ENCODE assay signal across 2 fruit fly cellular contexts in the genomic region with DNA sequence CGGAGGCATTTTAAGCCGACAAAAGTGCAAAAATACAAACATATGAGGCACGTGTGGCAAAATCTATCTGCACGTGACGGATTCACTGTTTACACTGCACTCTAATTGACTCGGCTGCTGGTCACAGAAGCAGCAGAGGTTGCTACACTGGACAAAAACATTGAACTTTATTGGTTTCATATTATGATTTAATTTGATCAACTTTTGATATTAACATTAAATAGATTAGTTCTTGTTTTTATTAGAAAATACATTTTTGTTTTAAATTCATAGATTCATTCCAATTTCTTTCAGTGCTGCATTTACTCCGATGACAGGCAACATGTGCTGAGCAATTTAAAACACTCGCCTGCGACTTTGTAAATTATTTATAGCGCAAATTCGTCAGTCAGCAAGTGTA.
A peak's percentile ranks its signal among the peaks of the same experiment; 100 is the strongest.
TF ChIP-seq lines count a peak whose summit lies in the region.

No protein-coding gene starts in this region.

TF ChIP-seq in whole organism, embryonic, 481 proteins besides CTCF, POLR2A, EP300 and RAD21 (continued from another document and continues in another):
- TF ChIP-seq CG15011 (GFP tag; optimal IDR thresholded peaks at IDR 0.05; lab: Kevin White, UChicago) (no peak), z (GFP tag; IDR thresholded peaks at IDR 0.05; lab: Robert Waterston, UW) (no peak), CrebB (tag; optimal IDR thresholded peaks at IDR 0.05; lab: Kevin White, UChicago) (no peak), p53 (GFP tag; optimal IDR thresholded peaks at IDR 0.05; lab: Kevin White, UChicago) (no peak), CG14710 (tag; optimal IDR thresholded peaks at IDR 0.05; lab: Kevin White, UChicago) (no peak), CG12659 (GFP tag; optimal IDR thresholded peaks at IDR 0.05; lab: Kevin White, UChicago) (no peak), CG16815 (GFP tag; optimal IDR thresholded peaks at IDR 0.05; lab: Kevin White, UChicago) (no peak), CG9215 (GFP tag; IDR thresholded peaks at IDR 0.05; lab: Robert Waterston, UW) (no peak), Dll (GFP tag; IDR thresholded peaks at IDR 0.05; lab: Robert Waterston, UW; ENCODE audit: partially characterized antibody) (no peak), MTF-1 (GFP tag; optimal IDR thresholded peaks at IDR 0.05; lab: Kevin White, UChicago; ENCODE audit: borderline replicate concordance) (no peak), CG5953 (GFP tag; IDR thresholded peaks at IDR 0.05; lab: Robert Waterston, UW) (no peak), Kr (GFP tag; optimal IDR thresholded peaks at IDR 0.05; lab: Kevin White, UChicago) (no peak), Hand (GFP tag; optimal IDR thresholded peaks at IDR 0.05; lab: Kevin White, UChicago) (no peak), CG11696 (GFP tag; IDR thresholded peaks at IDR 0.05; lab: Robert Waterston, UW) (no peak), CG4854 (GFP tag; optimal IDR thresholded peaks at IDR 0.05; lab: Kevin White, UChicago) (no peak), Opbp (GFP tag; IDR thresholded peaks at IDR 0.05; lab: Robert Waterston, UW; ENCODE audit: partially characterized antibody) (no peak), schlank (tag; optimal IDR thresholded peaks at IDR 0.05; lab: Kevin White, UChicago) (no peak), CG10267 (tag; optimal IDR thresholded peaks at IDR 0.05; lab: Kevin White, UChicago) (peak; percentile 12), twi (tag; optimal IDR thresholded peaks at IDR 0.05; lab: Kevin White, UChicago) (peak; percentile 62), Dfd (GFP tag; optimal IDR thresholded peaks at IDR 0.05; lab: Kevin White, UChicago) (no peak), fd102C (GFP tag; optimal IDR thresholded peaks at IDR 0.05; lab: Kevin White, UChicago) (no peak), CG17829 (tag; optimal IDR thresholded peaks at IDR 0.05; lab: Kevin White, UChicago) (no peak), CG2116 (GFP tag; optimal IDR thresholded peaks at IDR 0.05; lab: Kevin White, UChicago) (no peak), dmrt99B (tag; optimal IDR thresholded peaks at IDR 0.05; lab: Kevin White, UChicago) (peak; percentile 14), Vsx1 (GFP tag; optimal IDR thresholded peaks at IDR 0.05; lab: Kevin White, UChicago) (no peak), ab (GFP tag; optimal IDR thresholded peaks at IDR 0.05; lab: Kevin White, UChicago) (no peak), dmrt11E (tag; optimal IDR thresholded peaks at IDR 0.05; lab: Kevin White, UChicago) (no peak), Med (GFP tag; lab: Kevin White, UChicago) (peak; percentile 52), trem (tag; optimal IDR thresholded peaks at IDR 0.05; lab: Kevin White, UChicago) (no peak), hb (GFP tag; IDR thresholded peaks at IDR 0.05; lab: Robert Waterston, UW; ENCODE audit: partially characterized antibody) (no peak), Rfx (GFP tag; IDR thresholded peaks at IDR 0.05; lab: Robert Waterston, UW) (peak; percentile 16; the same call in 1 of the 2 replicates), CG2678 (tag; optimal IDR thresholded peaks at IDR 0.05; lab: Kevin White, UChicago) (peak; percentile 27), CG34376 (GFP tag; optimal IDR thresholded peaks at IDR 0.05; lab: Kevin White, UChicago) (no peak), Lhr (GFP tag; optimal IDR thresholded peaks at IDR 0.05; lab: Kevin White, UChicago) (no peak), CG9876 (GFP tag; optimal IDR thresholded peaks at IDR 0.05; lab: Kevin White, UChicago) (no peak), MBD-R2 (GFP tag; IDR thresholded peaks at IDR 0.05; lab: Robert Waterston, UW) (no peak), Dad (GFP tag; optimal IDR thresholded peaks at IDR 0.05; lab: Kevin White, UChicago) (no peak), CG7928 (GFP tag; optimal IDR thresholded peaks at IDR 0.05; lab: Kevin White, UChicago) (no peak), CG1603 (tag; optimal IDR thresholded peaks at IDR 0.05; lab: Kevin White, UChicago) (no peak), E2f2 (GFP tag; IDR thresholded peaks at IDR 0.05; lab: Robert Waterston, UW) (0 out of 2 replicates have a peak, but pooled peaks have one; percentile 6), Jarid2 (GFP tag; optimal IDR thresholded peaks at IDR 0.05; lab: Kevin White, UChicago) (no peak), CG3163 (GFP tag; optimal IDR thresholded peaks at IDR 0.05; lab: Kevin White, UChicago) (no peak), CG12236 (GFP tag; optimal IDR thresholded peaks at IDR 0.05; lab: Kevin White, UChicago) (no peak), prd (optimal IDR thresholded peaks at IDR 0.05; lab: Kevin White, UChicago) (no peak), prd (GFP tag; IDR thresholded peaks at IDR 0.05; lab: Robert Waterston, UW) (0 out of 3 replicates have a peak, but pooled peaks have one; percentile 22), toy (GFP tag; IDR thresholded peaks at IDR 0.05; lab: Robert Waterston, UW) (no peak), slbo (GFP tag; IDR thresholded peaks at IDR 0.05; lab: Robert Waterston, UW) (peak; percentile 57), CG30403 (GFP tag; optimal IDR thresholded peaks at IDR 0.05; lab: Kevin White, UChicago) (no peak), dysf (GFP tag; IDR thresholded peaks at IDR 0.05; lab: Robert Waterston, UW) (peak; percentile 27; the same call in 1 of the 3 replicates), chn (GFP tag; optimal IDR thresholded peaks at IDR 0.05; lab: Kevin White, UChicago) (no peak), gem (tag; optimal IDR thresholded peaks at IDR 0.05; lab: Kevin White, UChicago) (peak; percentile 40), NfI (GFP tag; optimal IDR thresholded peaks at IDR 0.05; lab: Kevin White, UChicago) (no peak), CG18599 (GFP tag; optimal IDR thresholded peaks at IDR 0.05; lab: Kevin White, UChicago) (peak; percentile 8), Xrp1 (GFP tag; IDR thresholded peaks at IDR 0.05; lab: Robert Waterston, UW) (peak; percentile 27; the same call in 1 of the 2 replicates), CG43689 (GFP tag; IDR thresholded peaks at IDR 0.05; lab: Robert Waterston, UW) (no peak), CG11085 (GFP tag; IDR thresholded peaks at IDR 0.05; lab: Robert Waterston, UW) (no peak), Hr51 (GFP tag; optimal IDR thresholded peaks at IDR 0.05; lab: Kevin White, UChicago) (peak in 1 of 2 experiments; percentile 16), PHDP (tag; optimal IDR thresholded peaks at IDR 0.05; lab: Kevin White, UChicago) (no peak), CG4617 (GFP tag; optimal IDR thresholded peaks at IDR 0.05; lab: Kevin White, UChicago; ENCODE audit: borderline replicate concordance) (no peak), row (GFP tag; IDR thresholded peaks at IDR 0.05; lab: Robert Waterston, UW) (peak; percentile 31; the same call in 1 of the 3 replicates), CG17912 (GFP tag; optimal IDR thresholded peaks at IDR 0.05; lab: Kevin White, UChicago) (no peak), chinmo (GFP tag; IDR thresholded peaks at IDR 0.05; lab: Robert Waterston, UW; ENCODE audit: partially characterized antibody) (no peak), Bgb (GFP tag; IDR thresholded peaks at IDR 0.05; lab: Robert Waterston, UW; ENCODE audit: partially characterized antibody) (no peak), gt (GFP tag; IDR thresholded peaks at IDR 0.05; lab: Robert Waterston, UW) (no peak)

TF ChIP-seq in whole organism, prepupa, 60 proteins besides CTCF, POLR2A, EP300 and RAD21 (continued from another document):
- 0 out of 2 replicates have a peak, but pooled peaks have one; percentile 13 for TF ChIP-seq CG15336 (GFP tag; IDR thresholded peaks at IDR 0.05; lab: Robert Waterston, UW)
